Worm (Caenorhabditis elegans) whole organism, young adult: ENCODE measurements around the gene B0228.1.

Experiments
- C17E4.6 ChIP-seq: fragments of 200-800 bp; sonication (Bioruptor generic); IDR thresholded peaks from 2 replicates; pipeline ENCODE4 v1.3.6; 2022; ENCODE audit warnings: missing genetic modification reagents, missing genetic modification characterization, missing compliant biosample characterization
- D2030.7 ChIP-seq: fragments of 200-800 bp; sonication (Bioruptor generic); IDR thresholded peaks from 2 replicates; pipeline ENCODE4 v1.3.6; 2022; ENCODE audit warnings: missing genetic modification reagents, missing genetic modification characterization, missing compliant biosample characterization
- F22D6.2 ChIP-seq: sonication (generic microtip); optimal IDR thresholded peaks from 2 replicates; lab custom pipeline; 2016; ENCODE audit warnings: mild to moderate bottlenecking, missing genetic modification characterization, missing compliant biosample characterization
- F33H1.4 ChIP-seq: fragments of 200-800 bp; sonication (Bioruptor generic); IDR thresholded peaks from 2 replicates; pipeline ENCODE4 v1.3.6; 2022; ENCODE audit warnings: missing genetic modification reagents, missing genetic modification characterization, missing compliant biosample characterization
- F49E8.2 ChIP-seq: sonication (generic microtip); optimal IDR thresholded peaks from 3 replicates; lab custom pipeline; 2017; ENCODE audit warnings: missing genetic modification characterization, mild to moderate bottlenecking, missing compliant biosample characterization, antibody characterized with exemption, moderate library complexity; ENCODE audit not compliant: insufficient read depth
- F52B5.7 ChIP-seq: sonication (generic microtip); optimal IDR thresholded peaks from 2 replicates; lab custom pipeline; 2016; ENCODE audit warnings: mild to moderate bottlenecking, missing genetic modification characterization, missing compliant biosample characterization
- F57C9.4 ChIP-seq: sonication (generic microtip); optimal IDR thresholded peaks from 2 replicates; lab custom pipeline; 2017; ENCODE audit warnings: mild to moderate bottlenecking, missing genetic modification characterization, missing compliant biosample characterization
- T26A5.8 ChIP-seq: sonication (generic microtip); optimal IDR thresholded peaks from 2 replicates; lab custom pipeline; 2016; ENCODE audit warnings: missing genetic modification characterization, missing compliant biosample characterization
- Y53G8AR.9 ChIP-seq: fragments of 200-800 bp; sonication (Bioruptor generic); conservative IDR thresholded peaks from 2 replicates; pipeline ENCODE4 v1.3.6; 2022; ENCODE audit warnings: missing genetic modification reagents, missing genetic modification characterization, missing compliant biosample characterization
- ZK185.1 ChIP-seq: sonication (generic microtip); optimal IDR thresholded peaks from 2 replicates; lab custom pipeline; 2016; ENCODE audit warnings: mild to moderate bottlenecking, missing genetic modification characterization, missing compliant biosample characterization; ENCODE audit not compliant: poor library complexity, severe bottlenecking
- ama-1 ChIP-seq, 3 experiments: fragments of 150-350 bp in 1 of 3; sonication (generic microtip) in 2 of 3; optimal IDR thresholded peaks; 2 replicates each; lab custom pipeline; 2014 to 2018; ENCODE audit warnings: missing biosample characterization in 2 of 3, missing genetic modification characterization in 2 of 3, missing genetic modification reagents in 2 of 3
- attf-3 ChIP-seq: fragments of 200-800 bp; sonication (Bioruptor generic); conservative IDR thresholded peaks from 2 replicates; pipeline ENCODE4 v1.3.6; 2022; ENCODE audit warnings: missing genetic modification reagents, missing genetic modification characterization, missing compliant biosample characterization
- attf-5 ChIP-seq: fragments of 200-800 bp; sonication (Bioruptor generic); optimal IDR thresholded peaks from 2 replicates; lab custom pipeline; 2018; ENCODE audit warnings: mild to moderate bottlenecking, missing genetic modification characterization, missing compliant biosample characterization
- bed-1 ChIP-seq: fragments of 200-800 bp; sonication (Bioruptor generic); IDR thresholded peaks from 2 replicates; pipeline ENCODE4 v1.3.6; 2022; ENCODE audit warnings: missing genetic modification reagents, missing genetic modification characterization, missing compliant biosample characterization
- ceh-27 ChIP-seq: fragments of 200-800 bp; sonication (Bioruptor generic); optimal IDR thresholded peaks from 2 replicates; lab custom pipeline; 2018; ENCODE audit warnings: mild to moderate bottlenecking, missing genetic modification characterization, moderate library complexity, missing compliant biosample characterization
- egrh-3 ChIP-seq: fragments of 200-800 bp; sonication (Bioruptor generic); IDR thresholded peaks from 2 replicates; pipeline ENCODE4 v1.3.6; 2022; ENCODE audit warnings: missing genetic modification reagents, missing genetic modification characterization, missing compliant biosample characterization
- him-1 ChIP-seq: sonication (generic microtip); optimal IDR thresholded peaks from 2 replicates; lab custom pipeline; 2016; ENCODE audit warnings: missing genotype, missing genetic modification reagents, missing genetic modification characterization, missing compliant biosample characterization
- hlh-12 ChIP-seq: sonication (generic microtip); optimal IDR thresholded peaks from 2 replicates; lab custom pipeline; 2016; ENCODE audit warnings: missing genetic modification characterization, missing compliant biosample characterization
- lag-1 ChIP-seq: fragments of 200-800 bp; sonication (Bioruptor generic); IDR thresholded peaks from 2 replicates; pipeline ENCODE4 v1.3.6; 2022; ENCODE audit warnings: missing genetic modification reagents, missing genetic modification characterization, missing compliant biosample characterization
- lin-35 ChIP-seq, 3 experiments: fragments of 150-350 bp in 2 of 3; sonication (generic microtip) in 1 of 3; optimal IDR thresholded peaks; 2 replicates each; lab custom pipeline; 2014 to 2018; ENCODE audit warnings: missing biosample characterization in 3 of 3, missing genetic modification characterization in 3 of 3, missing genetic modification reagents in 3 of 3
- lin-40 ChIP-seq: sonication (generic microtip); optimal IDR thresholded peaks from 2 replicates; lab custom pipeline; 2016; ENCODE audit warnings: missing genetic modification characterization, mild to moderate bottlenecking, missing compliant biosample characterization, missing genotype, missing genetic modification reagents
- lin-54 ChIP-seq: fragments of 200-800 bp; sonication (Bioruptor generic); optimal IDR thresholded peaks from 2 replicates; lab custom pipeline; 2018; ENCODE audit warnings: mild to moderate bottlenecking, missing genetic modification characterization, missing compliant biosample characterization
- lir-1 ChIP-seq: fragments of 200-800 bp; sonication (Bioruptor generic); conservative IDR thresholded peaks from 2 replicates; pipeline ENCODE4 v1.3.6; 2022; ENCODE audit warnings: missing genetic modification reagents, missing genetic modification characterization, missing compliant biosample characterization
- madf-8 ChIP-seq: fragments of 200-800 bp; sonication (Bioruptor generic); conservative IDR thresholded peaks from 2 replicates; pipeline ENCODE4 v1.3.6; 2022; ENCODE audit warnings: missing genetic modification reagents, missing genetic modification characterization, missing compliant biosample characterization
- mcd-1 ChIP-seq: fragments of 200-800 bp; sonication (Bioruptor generic); IDR thresholded peaks from 2 replicates; pipeline ENCODE4 v1.3.6; 2022; ENCODE audit warnings: missing genetic modification reagents, missing genetic modification characterization, missing compliant biosample characterization
- nfya-1 ChIP-seq: sonication (generic microtip); optimal IDR thresholded peaks from 2 replicates; lab custom pipeline; 2017; ENCODE audit warnings: antibody characterized with exemption, missing compliant biosample characterization, missing genetic modification characterization, borderline replicate concordance; ENCODE audit not compliant: insufficient read depth
- nfyb-1 ChIP-seq: fragments of 200-800 bp; sonication (Bioruptor generic); IDR thresholded peaks from 2 replicates; pipeline ENCODE4 v1.3.6; 2022; ENCODE audit warnings: missing genetic modification reagents, missing genetic modification characterization, missing compliant biosample characterization
- nhr-80 ChIP-seq: sonication (generic microtip); optimal IDR thresholded peaks from 2 replicates; lab custom pipeline; 2016; ENCODE audit warnings: missing genetic modification characterization, missing compliant biosample characterization
- rcor-1 ChIP-seq: fragments of 200-800 bp; sonication (Bioruptor generic); IDR thresholded peaks from 2 replicates; pipeline ENCODE4 v1.3.6; 2022; ENCODE audit warnings: missing genetic modification reagents, missing genetic modification characterization, missing compliant biosample characterization
- rec-8 ChIP-seq, 2 experiments: sonication (generic microtip); optimal IDR thresholded peaks; 2 replicates each; lab custom pipeline; 2016; ENCODE audit warnings: mild to moderate bottlenecking in 2 of 2, missing genetic modification characterization in 2 of 2, missing genetic modification reagents in 2 of 2, missing genotype in 2 of 2, missing biosample characterization in 1 of 2, missing compliant biosample characterization in 1 of 2, moderate library complexity in 1 of 2
- repo-1 ChIP-seq: sonication (generic microtip); optimal IDR thresholded peaks from 2 replicates; lab custom pipeline; 2017; ENCODE audit warnings: mild to moderate bottlenecking, missing genetic modification characterization, missing compliant biosample characterization
- rpc-1 ChIP-seq, 2 experiments: fragments of 150-350 bp in 1 of 2; sonication (generic microtip) in 1 of 2; optimal IDR thresholded peaks; 2 replicates each; lab custom pipeline; 2014 to 2018; ENCODE audit warnings: missing biosample characterization in 1 of 2, missing genetic modification characterization in 1 of 2, missing genetic modification reagents in 1 of 2, missing genotype in 1 of 2
- sea-2 ChIP-seq: fragments of 200-800 bp; sonication (Bioruptor generic); IDR thresholded peaks from 2 replicates; pipeline ENCODE4 v1.3.6; 2022; ENCODE audit warnings: missing genetic modification characterization, missing compliant biosample characterization
- snpc-1.1 ChIP-seq: sonication (generic microtip); optimal IDR thresholded peaks from 2 replicates; lab custom pipeline; 2017; ENCODE audit warnings: missing genetic modification characterization, mild to moderate bottlenecking, missing compliant biosample characterization, antibody characterized with exemption, moderate library complexity, missing genotype, missing genetic modification reagents; ENCODE audit not compliant: insufficient read depth
- tbp1 ChIP-seq: fragments of 200-800 bp; sonication (Bioruptor generic); optimal IDR thresholded peaks from 2 replicates; lab custom pipeline; 2018; ENCODE audit warnings: mild to moderate bottlenecking, missing genetic modification characterization, missing compliant biosample characterization
- tbx-9 ChIP-seq: sonication (generic microtip); optimal IDR thresholded peaks from 2 replicates; lab custom pipeline; 2016; ENCODE audit warnings: borderline replicate concordance, missing genetic modification characterization, inconsistent platforms, missing compliant biosample characterization
- unc-130 ChIP-seq: sonication (generic microtip); optimal IDR thresholded peaks from 2 replicates; lab custom pipeline; 2016; ENCODE audit warnings: missing genetic modification reagents, missing genetic modification characterization, missing compliant biosample characterization
- zfh-2 ChIP-seq: fragments of 200-800 bp; sonication (Bioruptor generic); conservative IDR thresholded peaks from 2 replicates; pipeline ENCODE4 v1.3.6; 2022; ENCODE audit warnings: missing genetic modification reagents, missing genetic modification characterization, missing compliant biosample characterization
- ztf-18 ChIP-seq: sonication (generic microtip); optimal IDR thresholded peaks from 2 replicates; lab custom pipeline; 2016; ENCODE audit warnings: missing genotype, mild to moderate bottlenecking, missing genetic modification characterization, missing compliant biosample characterization
- ztf-28 ChIP-seq: fragments of 200-800 bp; sonication (Bioruptor generic); IDR thresholded peaks from 2 replicates; pipeline ENCODE4 v1.3.6; 2022; ENCODE audit warnings: missing genetic modification reagents, missing genetic modification characterization, missing compliant biosample characterization
- ztf-3 ChIP-seq: fragments of 200-800 bp; sonication (Bioruptor generic); optimal IDR thresholded peaks from 2 replicates; lab custom pipeline; 2018; ENCODE audit warnings: mild to moderate bottlenecking, missing genetic modification characterization, missing compliant biosample characterization

B0228.1 gene

DNA sequence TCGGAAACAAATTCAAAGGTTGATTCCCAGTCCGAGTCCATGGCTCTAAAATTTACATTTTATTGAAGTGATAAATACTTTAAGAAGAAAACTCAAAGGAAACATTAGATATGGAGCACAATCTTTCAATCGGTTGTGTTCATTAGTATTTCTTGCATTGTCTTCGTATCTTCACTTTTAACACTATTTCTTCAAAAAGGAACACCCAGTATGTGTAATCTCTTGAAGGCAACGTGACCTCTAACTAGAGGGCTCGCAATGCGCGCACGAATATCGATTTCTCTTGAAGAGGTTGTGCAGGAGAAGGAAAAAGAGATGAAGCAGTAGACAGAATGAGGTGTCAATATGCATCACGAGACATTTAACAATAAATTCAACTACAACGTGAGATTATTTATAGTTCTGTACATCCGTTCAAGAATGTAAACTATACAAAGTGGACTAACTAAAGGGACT lies at the start of gene B0228.1, which contains the start of gene B0228.6:
TSS of gene B0228.1 (plus strand) at position 228 of the 456 bp plus-strand sequence.
TSS of gene B0228.6 (minus strand) at position 51 of the 456 bp plus-strand sequence.
- TF ChIP-seq rcor-1 (GFP tag; lab: Robert Waterston, UW) (no peak), attf-5 (GFP tag; lab: Kevin White, UChicago) (no peak), rec-8 (tag; optimal IDR thresholded peaks at IDR 0.05; lab: Kevin White, UChicago) (no peak), ztf-3 (no peak), F22D6.2 (tag; lab: Kevin White, UChicago) (no peak), C17E4.6 (no peak)

DNA sequence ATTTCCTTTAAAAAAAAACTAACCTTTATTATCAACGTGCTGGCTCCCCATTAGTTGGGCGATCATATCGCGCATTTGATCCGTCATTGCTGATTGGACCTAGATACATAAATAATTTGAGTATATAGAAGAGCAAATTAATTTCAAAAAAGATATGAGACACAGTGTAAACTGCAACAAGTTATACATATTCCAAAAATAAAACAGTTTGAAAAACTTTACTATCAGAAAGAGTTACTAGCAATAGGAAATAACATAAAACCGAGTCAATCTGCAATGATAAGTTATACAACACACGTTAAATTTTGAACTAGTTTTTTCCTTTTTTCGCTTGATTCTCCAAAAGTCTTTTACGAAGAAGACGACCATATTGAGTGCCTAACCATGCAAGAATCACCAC lies 47.8 kb upstream of the B0228.1 start, which contains the start of gene luc-7L:
TSS of gene luc-7L (minus strand) at position 101 of the 400 bp plus-strand sequence.
- TF ChIP-seq attf-3 (GFP tag; lab: Robert Waterston, UW) (no peak), zfh-2 (no peak), sea-2 (GFP tag; lab: Robert Waterston, UW) (no peak), tbp1 (GFP tag; lab: Kevin White, UChicago) (no peak), repo-1 (tag; lab: Kevin White, UChicago) (no peak), bed-1 (no peak), unc-130 (GFP tag; lab: Kevin White, UChicago) (no peak), madf-8 (no peak)

DNA sequence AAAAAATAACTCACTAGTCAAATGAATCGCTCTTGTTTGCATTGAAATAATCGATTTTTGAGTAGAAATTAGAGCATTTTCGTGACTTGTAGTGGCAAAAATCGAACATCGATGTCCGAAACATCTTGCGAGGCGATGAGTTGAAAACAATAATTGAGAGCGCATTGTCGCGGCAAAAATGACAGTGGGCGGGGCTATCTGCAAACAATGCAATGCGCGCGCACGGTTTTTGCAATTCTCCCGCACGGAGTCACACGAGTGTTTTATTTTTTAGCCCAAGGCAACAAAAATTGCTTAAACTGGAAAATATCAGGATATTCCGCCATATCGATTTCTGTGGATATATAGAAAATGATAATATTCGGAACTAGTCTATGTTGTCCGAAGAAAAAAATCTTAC lies 46.6 kb upstream of the B0228.1 start, which contains the start of gene B0495.9:
TSS of gene B0495.9 (minus strand) at position 171 of the 400 bp plus-strand sequence.
- peak; percentile 49 for TF ChIP-seq ztf-18 (tag; lab: Kevin White, UChicago)
- no peak for TF ChIP-seq egrh-3 (GFP tag; lab: Robert Waterston, UW)
- no peak for TF ChIP-seq lin-40 (tag; lab: Kevin White, UChicago)
- TF ChIP-seq F49E8.2 (tag; lab: Kevin White, UChicago) = peak; percentile 32
- TF ChIP-seq lin-35 (GFP tag; optimal IDR thresholded peaks at IDR 0.05; lab: Kevin White, UChicago) = no peak
- TF ChIP-seq nhr-80 (tag; lab: Kevin White, UChicago) = peak; percentile 51
- TF ChIP-seq nfya-1 (tag; lab: Kevin White, UChicago) = no peak
- peak; percentile 44; the same call in 1 of the 2 replicates for TF ChIP-seq nfyb-1
- no peak for TF ChIP-seq tbx-9 (tag; lab: Kevin White, UChicago)
- TF ChIP-seq Y53G8AR.9 (GFP tag; lab: Robert Waterston, UW) = 0 out of 2 replicates have a peak, but pooled peaks have one; percentile 55
- no peak for TF ChIP-seq sea-2 (GFP tag; lab: Robert Waterston, UW)
- TF ChIP-seq rcor-1 (GFP tag; lab: Robert Waterston, UW) = peak; percentile 28; the same call in 1 of the 2 replicates
- TF ChIP-seq rpc-1 (optimal IDR thresholded peaks at IDR 0.05; lab: Kevin White, UChicago) = peak; percentile 40
- TF ChIP-seq rpc-1 (tag; optimal IDR thresholded peaks at IDR 0.05; lab: Kevin White, UChicago) = no peak
- no peak for TF ChIP-seq F57C9.4 (tag; lab: Kevin White, UChicago)
- TF ChIP-seq lin-54 (GFP tag; lab: Kevin White, UChicago) = peak; percentile 43
- TF ChIP-seq ama-1 (optimal IDR thresholded peaks at IDR 0.05; lab: Kevin White, UChicago) = no peak
- TF ChIP-seq ama-1 (GFP tag; optimal IDR thresholded peaks at IDR 0.05; lab: Kevin White, UChicago) = peak in 1 of 2 experiments; percentile 45
- TF ChIP-seq snpc-1.1 (tag; lab: Kevin White, UChicago) = peak; percentile 4
- TF ChIP-seq hlh-12 (tag; lab: Kevin White, UChicago) = no peak
- TF ChIP-seq attf-3 (GFP tag; lab: Robert Waterston, UW) = 0 out of 2 replicates have a peak, but pooled peaks have one; percentile 38
- TF ChIP-seq ztf-28 (GFP tag; lab: Robert Waterston, UW) = peak; percentile 73; the same call in 1 of the 2 replicates
- TF ChIP-seq zfh-2 = no peak
- TF ChIP-seq attf-5 (GFP tag; lab: Kevin White, UChicago) = peak; percentile 60
- peak; percentile 36 for TF ChIP-seq tbp1 (GFP tag; lab: Kevin White, UChicago)
- peak; percentile 66 for TF ChIP-seq ZK185.1
- TF ChIP-seq mcd-1 (GFP tag; lab: Robert Waterston, UW) = peak; percentile 63
- TF ChIP-seq T26A5.8 (tag; lab: Kevin White, UChicago) = no peak
- no peak for TF ChIP-seq F33H1.4 (GFP tag; lab: Robert Waterston, UW)
- TF ChIP-seq lag-1 (GFP tag; lab: Robert Waterston, UW) = no peak
- TF ChIP-seq lir-1 = no peak
- peak; percentile 19 for TF ChIP-seq F52B5.7 (tag; lab: Kevin White, UChicago)
- no peak for TF ChIP-seq bed-1
- TF ChIP-seq repo-1 (tag; lab: Kevin White, UChicago) = no peak
- TF ChIP-seq him-1 (tag; lab: Kevin White, UChicago) = peak; percentile 26
- TF ChIP-seq rec-8 (tag; optimal IDR thresholded peaks at IDR 0.05; lab: Kevin White, UChicago) = peak in 1 of 2 experiments; percentile 52
- TF ChIP-seq D2030.7 = no peak
- TF ChIP-seq ceh-27 (GFP tag; lab: Kevin White, UChicago) = peak; percentile 57
